Worm (Caenorhabditis elegans) whole organism, early embryonic: ENCODE results near the gene ZK637.4.

Experiments used
- B0310.2 ChIP-seq: sonication (generic microtip); optimal IDR thresholded peaks from 2 replicates; lab custom pipeline; 2016; ENCODE audit warnings: mild to moderate bottlenecking, missing genetic modification characterization, missing compliant biosample characterization
- F13C5.2 ChIP-seq: sonication (generic microtip); optimal IDR thresholded peaks from 2 replicates; lab custom pipeline; 2017; ENCODE audit warnings: mild to moderate bottlenecking, missing genetic modification characterization, inconsistent platforms, missing compliant biosample characterization
- aly-1 ChIP-seq: sonication (generic microtip); optimal IDR thresholded peaks from 2 replicates; lab custom pipeline; 2016; ENCODE audit warnings: missing genetic modification characterization, missing compliant biosample characterization
- ama-1 ChIP-seq: fragments of 150-350 bp; optimal IDR thresholded peaks from 2 replicates; lab custom pipeline; 2014
- ceh-13 ChIP-seq: fragments of 200-800 bp; sonication (Bioruptor generic); optimal IDR thresholded peaks from 2 replicates; lab custom pipeline; 2018; ENCODE audit warnings: mild to moderate bottlenecking, missing genetic modification characterization, missing compliant biosample characterization
- ceh-36 ChIP-seq: sonication (generic microtip); optimal IDR thresholded peaks from 2 replicates; lab custom pipeline; 2016; ENCODE audit warnings: missing genetic modification characterization, inconsistent platforms, missing compliant biosample characterization
- ets-7 ChIP-seq: sonication (generic microtip); optimal IDR thresholded peaks from 2 replicates; lab custom pipeline; 2016; ENCODE audit warnings: missing genotype, missing genetic modification characterization, missing compliant biosample characterization
- flt-1 ChIP-seq: fragments of 200-800 bp; sonication (Bioruptor generic); IDR thresholded peaks from 2 replicates; pipeline ENCODE4 v1.3.6; 2022; ENCODE audit warnings: missing genetic modification characterization, missing compliant biosample characterization
- hmbx-1 ChIP-seq: sonication (generic microtip); optimal IDR thresholded peaks from 2 replicates; lab custom pipeline; 2016; ENCODE audit warnings: mild to moderate bottlenecking, missing genetic modification characterization, missing compliant biosample characterization
- hmg-4 ChIP-seq: fragments of 200-800 bp; sonication (Bioruptor generic); optimal IDR thresholded peaks from 2 replicates; lab custom pipeline; 2018; ENCODE audit warnings: mild to moderate bottlenecking, missing genetic modification characterization, missing compliant biosample characterization
- hnd-1 ChIP-seq: sonication (generic microtip); optimal IDR thresholded peaks from 2 replicates; lab custom pipeline; 2016; ENCODE audit warnings: missing genetic modification characterization, missing compliant biosample characterization
- pes-1 ChIP-seq: fragments of 200-800 bp; sonication (Bioruptor generic); IDR thresholded peaks from 2 replicates; pipeline ENCODE4 v1.3.6; 2022; ENCODE audit warnings: missing genetic modification reagents, missing genetic modification characterization, missing compliant biosample characterization
- scrt-1 ChIP-seq: fragments of 200-800 bp; sonication (Bioruptor generic); IDR thresholded peaks from 2 replicates; pipeline ENCODE4 v1.3.6; 2022; ENCODE audit warnings: missing genetic modification characterization, missing compliant biosample characterization
- sea-1 ChIP-seq: fragments of 200-800 bp; sonication (Bioruptor generic); conservative IDR thresholded peaks from 2 replicates; pipeline ENCODE4 v1.3.6; 2022; ENCODE audit warnings: missing genetic modification characterization, missing compliant biosample characterization
- tbx-11 ChIP-seq: fragments of 200-800 bp; sonication (Bioruptor generic); IDR thresholded peaks from 2 replicates; pipeline ENCODE4 v1.3.6; 2022; ENCODE audit warnings: missing genetic modification characterization, missing compliant biosample characterization
- tbx-37 ChIP-seq: fragments of 200-800 bp; sonication (Bioruptor generic); conservative IDR thresholded peaks from 2 replicates; pipeline ENCODE4 v1.3.6; 2022; ENCODE audit warnings: missing genetic modification reagents, missing genetic modification characterization, missing compliant biosample characterization
- tra-4 ChIP-seq: sonication (generic microtip); optimal IDR thresholded peaks from 2 replicates; lab custom pipeline; 2017; ENCODE audit warnings: missing genetic modification characterization, missing compliant biosample characterization

ZK637.4 gene

ce11 chrIII:8922061-8922460 lies 28.5 kb downstream of the ZK637.4 start:
- no peak for TF ChIP-seq ceh-36 (tag; lab: Kevin White, UChicago)
- TF ChIP-seq ets-7 (tag; lab: Kevin White, UChicago) = no peak

- TF ChIP-seq ceh-36 (tag; lab: Kevin White, UChicago) (no peak), ets-7 (tag; lab: Kevin White, UChicago) (no peak), tra-4 (no peak), ama-1 (no peak), pes-1 (GFP tag; lab: Robert Waterston, UW) (no peak), aly-1 (tag; lab: Kevin White, UChicago) (no peak), scrt-1 (GFP tag; lab: Robert Waterston, UW) (no peak), hmg-4 (no peak), flt-1 (GFP tag; lab: Robert Waterston, UW) (no peak), F13C5.2 (tag; lab: Kevin White, UChicago) (no peak)
Measured at ce11 chrIII:8923240-8923734, 29.7 kb downstream of the ZK637.4 start, which contains the start of gene glb-1. Gene glb-1 (minus strand): TSS chrIII:8923290.

ce11 chrIII:8923937-8924336 lies 30.4 kb downstream of the ZK637.4 start, which contains the start of gene ZK637.12:
Gene ZK637.12 (plus strand): TSS chrIII:8924237.
- TF ChIP-seq tbx-11 (GFP tag; lab: Robert Waterston, UW) = no peak
- TF ChIP-seq hmg-4 = no peak
- no peak for TF ChIP-seq aly-1 (tag; lab: Kevin White, UChicago)
- no peak for TF ChIP-seq ceh-13 (GFP tag; lab: Kevin White, UChicago)
- no peak for TF ChIP-seq tbx-37 (GFP tag; lab: Robert Waterston, UW)
- TF ChIP-seq sea-1 (GFP tag; lab: Robert Waterston, UW) = no peak
- no peak for TF ChIP-seq F13C5.2 (tag; lab: Kevin White, UChicago)
- TF ChIP-seq ama-1 = no peak
- no peak for TF ChIP-seq ceh-36 (tag; lab: Kevin White, UChicago)
- no peak for TF ChIP-seq B0310.2 (tag; lab: Kevin White, UChicago)
- no peak for TF ChIP-seq flt-1 (GFP tag; lab: Robert Waterston, UW)
- TF ChIP-seq scrt-1 (GFP tag; lab: Robert Waterston, UW) = no peak
- TF ChIP-seq hnd-1 = no peak
- no peak for TF ChIP-seq pes-1 (GFP tag; lab: Robert Waterston, UW)
- no peak for TF ChIP-seq ets-7 (tag; lab: Kevin White, UChicago)
- no peak for TF ChIP-seq hmbx-1 (tag; lab: Kevin White, UChicago)
- TF ChIP-seq tra-4 = no peak

- TF ChIP-seq hmbx-1 (tag; lab: Kevin White, UChicago) (no peak), hmg-4 (no peak), ama-1 (no peak), ceh-36 (tag; lab: Kevin White, UChicago) (no peak), hnd-1 (no peak), scrt-1 (GFP tag; lab: Robert Waterston, UW) (no peak), tbx-37 (GFP tag; lab: Robert Waterston, UW) (no peak), ets-7 (tag; lab: Kevin White, UChicago) (no peak), tbx-11 (GFP tag; lab: Robert Waterston, UW) (no peak), ceh-13 (GFP tag; lab: Kevin White, UChicago) (no peak), pes-1 (GFP tag; lab: Robert Waterston, UW) (no peak), aly-1 (tag; lab: Kevin White, UChicago) (no peak), B0310.2 (tag; lab: Kevin White, UChicago) (no peak), F13C5.2 (tag; lab: Kevin White, UChicago) (no peak), sea-1 (GFP tag; lab: Robert Waterston, UW) (no peak)
Measured at ce11 chrIII:8925539-8925938, 32.0 kb downstream of the ZK637.4 start.

ce11 chrIII:8926512-8926911 lies 32.9 kb downstream of the ZK637.4 start:
- TF ChIP-seq ceh-36 (tag; lab: Kevin White, UChicago) (no peak), flt-1 (GFP tag; lab: Robert Waterston, UW) (no peak), hmbx-1 (tag; lab: Kevin White, UChicago) (no peak), tra-4 (no peak), hmg-4 (no peak), ceh-13 (GFP tag; lab: Kevin White, UChicago) (no peak), tbx-37 (GFP tag; lab: Robert Waterston, UW) (no peak), ets-7 (tag; lab: Kevin White, UChicago) (no peak), F13C5.2 (tag; lab: Kevin White, UChicago) (no peak), sea-1 (GFP tag; lab: Robert Waterston, UW) (no peak), tbx-11 (GFP tag; lab: Robert Waterston, UW) (no peak), hnd-1 (no peak), aly-1 (tag; lab: Kevin White, UChicago) (no peak), scrt-1 (GFP tag; lab: Robert Waterston, UW) (no peak), B0310.2 (tag; lab: Kevin White, UChicago) (no peak), pes-1 (GFP tag; lab: Robert Waterston, UW) (no peak), ama-1 (no peak)

ce11 chrIII:8929723-8930122 lies 36.2 kb downstream of the ZK637.4 start, which contains the start of gene arrd-15:
Gene arrd-15 (plus strand): TSS chrIII:8930023.
- TF ChIP-seq ceh-13 (GFP tag; lab: Kevin White, UChicago) (no peak), hnd-1 (no peak)

ce11 chrIII:8933696-8934095 lies 40.1 kb downstream of the ZK637.4 start:
- TF ChIP-seq hmg-4 (no peak), sea-1 (GFP tag; lab: Robert Waterston, UW) (no peak), B0310.2 (tag; lab: Kevin White, UChicago) (no peak), tbx-37 (GFP tag; lab: Robert Waterston, UW) (no peak), flt-1 (GFP tag; lab: Robert Waterston, UW) (no peak)

- TF ChIP-seq B0310.2 (tag; lab: Kevin White, UChicago) (no peak), ceh-36 (tag; lab: Kevin White, UChicago) (no peak), tbx-37 (GFP tag; lab: Robert Waterston, UW) (no peak)
Measured at ce11 chrIII:8934378-8934777, 40.8 kb downstream of the ZK637.4 start.
